Fruit fly (Drosophila melanogaster) whole organism, embryonic: ENCODE measurements around the gene CG9986.

Experiments
- Bdp1 ChIP-seq: fragments of 200-800 bp; sonication (Bioruptor generic); optimal IDR thresholded peaks from 3 replicates; lab custom pipeline; 2016; ENCODE audit warnings: missing biosample characterization, missing genetic modification characterization
- CG10209 ChIP-seq: fragments of 200-800 bp; sonication (Bioruptor generic); optimal IDR thresholded peaks from 3 replicates; lab custom pipeline; 2017; ENCODE audit warnings: missing biosample characterization, mild to moderate bottlenecking, missing genetic modification characterization, missing genetic modification reagents
- CG11696 ChIP-seq: fragments of 200-800 bp; sonication (Bioruptor generic); IDR thresholded peaks from 2 replicates; pipeline ENCODE4 v1.3.6; 2022; ENCODE audit warnings: missing biosample characterization, missing genetic modification characterization
- CG14050 ChIP-seq: fragments of 200-800 bp; sonication (Bioruptor generic); IDR thresholded peaks from 3 replicates; pipeline ENCODE4 v1.3.6; 2022; ENCODE audit warnings: missing biosample characterization, missing genetic modification characterization
- CG14667 ChIP-seq: fragments of 200-800 bp; sonication (Bioruptor generic); IDR thresholded peaks from 2 replicates; pipeline ENCODE4 v1.3.6; 2022; ENCODE audit warnings: missing biosample characterization, missing genetic modification characterization
- CG15269 ChIP-seq: fragments of 200-800 bp; sonication (Bioruptor generic); optimal IDR thresholded peaks from 2 replicates; lab custom pipeline; 2018; ENCODE audit warnings: missing biosample characterization, mild to moderate bottlenecking, missing genetic modification characterization, moderate library complexity
- CG17361 ChIP-seq: fragments of 200-800 bp; sonication (Bioruptor generic); IDR thresholded peaks from 3 replicates; pipeline ENCODE4 v1.3.6; 2022; ENCODE audit warnings: missing biosample characterization, missing genetic modification characterization
- CG17912 ChIP-seq: fragments of 200-800 bp; sonication (Bioruptor generic); optimal IDR thresholded peaks from 2 replicates; lab custom pipeline; 2018; ENCODE audit warnings: missing biosample characterization, mild to moderate bottlenecking, missing genetic modification characterization
- CG18476 ChIP-seq: fragments of 200-800 bp; sonication (Bioruptor generic); optimal IDR thresholded peaks from 2 replicates; lab custom pipeline; 2016; ENCODE audit warnings: missing biosample characterization, mild to moderate bottlenecking, missing genetic modification characterization
- CG33557 ChIP-seq: fragments of 200-800 bp; sonication (Bioruptor generic); optimal IDR thresholded peaks from 2 replicates; lab custom pipeline; 2019; ENCODE audit warnings: missing biosample characterization, mild to moderate bottlenecking, missing genetic modification characterization, moderate library complexity
- CG42726 ChIP-seq: fragments of 200-800 bp; sonication (Bioruptor generic); IDR thresholded peaks from 2 replicates; pipeline ENCODE4 v1.3.6; 2022; ENCODE audit warnings: missing biosample characterization, missing genetic modification characterization; ENCODE audit not compliant: partially characterized antibody
- CG4730 ChIP-seq: fragments of 200-800 bp; sonication (Bioruptor generic); IDR thresholded peaks from 2 replicates; pipeline ENCODE4 v1.3.6; 2022; ENCODE audit warnings: missing biosample characterization, missing genetic modification characterization
- CG6254 ChIP-seq: fragments of 200-800 bp; sonication (Bioruptor generic); optimal IDR thresholded peaks from 3 replicates; lab custom pipeline; 2017; ENCODE audit warnings: mild to moderate bottlenecking, missing biosample characterization, missing genetic modification reagents, missing genetic modification characterization
- CG6272 ChIP-seq: fragments of 200-800 bp; sonication (Bioruptor generic); IDR thresholded peaks from 2 replicates; pipeline ENCODE4 v1.3.6; 2022; ENCODE audit warnings: missing biosample characterization, missing genetic modification characterization
- CG7839 ChIP-seq: fragments of 200-800 bp; sonication (Bioruptor generic); optimal IDR thresholded peaks from 3 replicates; lab custom pipeline; 2018; ENCODE audit warnings: missing biosample characterization, mild to moderate bottlenecking, missing genetic modification characterization, moderate library complexity
- CG8281 ChIP-seq: fragments of 200-800 bp; sonication (Bioruptor generic); optimal IDR thresholded peaks from 2 replicates; lab custom pipeline; 2018; ENCODE audit warnings: missing biosample characterization, mild to moderate bottlenecking, missing genetic modification characterization, moderate library complexity
- CG8944 ChIP-seq: fragments of 200-800 bp; sonication (Bioruptor generic); optimal IDR thresholded peaks from 3 replicates; lab custom pipeline; 2016; ENCODE audit warnings: missing biosample characterization, missing genetic modification characterization
- Chrac-16 ChIP-seq: fragments of 200-800 bp; sonication (Bioruptor generic); optimal IDR thresholded peaks from 3 replicates; lab custom pipeline; 2016; ENCODE audit warnings: missing biosample characterization, missing genetic modification characterization
- D ChIP-seq, 2 experiments: fragments of 200-800 bp in 1 of 2; fragments of >200 bp in 1 of 2; sonication (Bioruptor generic) in 1 of 2; optimal IDR thresholded peaks; 2 replicates in 1 of 2; 3 replicates in 1 of 2; lab custom pipeline; 2017; ENCODE audit warnings: mild to moderate bottlenecking in 1 of 2, missing biosample characterization in 1 of 2, missing genetic modification characterization in 1 of 2, missing genetic modification reagents in 1 of 2
- Doc3 ChIP-seq: fragments of 200-800 bp; sonication (Bioruptor generic); IDR thresholded peaks from 3 replicates; pipeline ENCODE4 v1.3.6; 2022; ENCODE audit warnings: missing biosample characterization, missing genetic modification characterization; ENCODE audit not compliant: partially characterized antibody
- Fer2 ChIP-seq: fragments of 200-800 bp; sonication (Bioruptor generic); optimal IDR thresholded peaks from 2 replicates; lab custom pipeline; 2018; ENCODE audit warnings: missing biosample characterization, mild to moderate bottlenecking, missing genetic modification characterization, moderate library complexity
- GATAe ChIP-seq: fragments of 200-800 bp; sonication (Bioruptor generic); conservative IDR thresholded peaks from 2 replicates; pipeline ENCODE4 v1.3.6; 2022; ENCODE audit warnings: missing biosample characterization, missing genetic modification characterization
- NC2β ChIP-seq: fragments of 200-800 bp; sonication (Bioruptor generic); optimal IDR thresholded peaks from 2 replicates; lab custom pipeline; 2016; ENCODE audit warnings: missing biosample characterization, missing genetic modification characterization
- Oaz ChIP-seq: fragments of 200-800 bp; sonication (Bioruptor generic); IDR thresholded peaks from 2 replicates; pipeline ENCODE4 v1.3.6; 2022; ENCODE audit warnings: missing biosample characterization, missing genetic modification characterization
- Ptx1 ChIP-seq: fragments of 200-800 bp; sonication (Bioruptor generic); IDR thresholded peaks from 2 replicates; pipeline ENCODE4 v1.3.6; 2022; ENCODE audit warnings: missing biosample characterization, missing genetic modification characterization
- Ravus ChIP-seq: fragments of 200-800 bp; sonication (Bioruptor generic); IDR thresholded peaks from 2 replicates; pipeline ENCODE4 v1.3.6; 2022; ENCODE audit warnings: missing biosample characterization, missing genetic modification characterization
- Scr ChIP-seq: fragments of 200-800 bp; sonication (Bioruptor generic); IDR thresholded peaks from 2 replicates; pipeline ENCODE4 v1.3.6; 2022; ENCODE audit warnings: missing biosample characterization, missing genetic modification characterization; ENCODE audit not compliant: partially characterized antibody
- Spps ChIP-seq: fragments of 200-800 bp; sonication (Bioruptor generic); optimal IDR thresholded peaks from 2 replicates; lab custom pipeline; 2018; ENCODE audit warnings: missing biosample characterization, mild to moderate bottlenecking, missing genetic modification characterization
- Ssrp ChIP-seq: fragments of 200-800 bp; sonication (Bioruptor generic); optimal IDR thresholded peaks from 2 replicates; lab custom pipeline; 2018; ENCODE audit warnings: missing biosample characterization, mild to moderate bottlenecking, missing genetic modification characterization, moderate library complexity
- ara ChIP-seq: fragments of 200-800 bp; sonication (Bioruptor generic); IDR thresholded peaks from 2 replicates; pipeline ENCODE4 v1.3.6; 2022; ENCODE audit warnings: missing biosample characterization, missing genetic modification characterization
- ato ChIP-seq: fragments of 200-800 bp; sonication (Bioruptor generic); IDR thresholded peaks from 2 replicates; pipeline ENCODE4 v1.3.6; 2022; ENCODE audit warnings: missing biosample characterization, missing genetic modification characterization; ENCODE audit not compliant: partially characterized antibody
- caup ChIP-seq: fragments of 200-800 bp; sonication (Bioruptor generic); optimal IDR thresholded peaks from 3 replicates; lab custom pipeline; 2017; ENCODE audit warnings: missing biosample characterization, mild to moderate bottlenecking, missing genetic modification characterization, moderate library complexity; ENCODE audit not compliant: severe bottlenecking
- chinmo ChIP-seq: fragments of 200-800 bp; sonication (Bioruptor generic); IDR thresholded peaks from 4 replicates; pipeline ENCODE4 v1.3.6; 2022; ENCODE audit warnings: missing biosample characterization, missing genetic modification characterization; ENCODE audit not compliant: partially characterized antibody
- croc ChIP-seq: fragments of 200-800 bp; sonication (Bioruptor generic); conservative IDR thresholded peaks from 3 replicates; pipeline ENCODE4 v1.3.6; 2022; ENCODE audit warnings: missing biosample characterization, missing genetic modification characterization
- disco-r ChIP-seq: fragments of 200-800 bp; sonication (Bioruptor generic); optimal IDR thresholded peaks from 2 replicates; lab custom pipeline; 2016; ENCODE audit warnings: missing biosample characterization, missing genetic modification characterization
- fd3F ChIP-seq: fragments of 200-800 bp; sonication (Bioruptor generic); optimal IDR thresholded peaks from 2 replicates; lab custom pipeline; 2018; ENCODE audit warnings: missing biosample characterization, mild to moderate bottlenecking, missing genetic modification characterization, moderate library complexity
- gfzf ChIP-seq: fragments of 200-800 bp; sonication (Bioruptor generic); optimal IDR thresholded peaks from 2 replicates; lab custom pipeline; 2016; ENCODE audit warnings: missing biosample characterization, mild to moderate bottlenecking, missing genetic modification characterization, moderate library complexity
- gt ChIP-seq: fragments of 200-800 bp; sonication (Bioruptor generic); IDR thresholded peaks from 2 replicates; pipeline ENCODE4 v1.3.6; 2022; ENCODE audit warnings: missing biosample characterization, missing genetic modification characterization
- hkb ChIP-seq, 2 experiments: fragments of 200-800 bp in 1 of 2; fragments of >200 bp in 1 of 2; sonication (Bioruptor generic) in 1 of 2; IDR thresholded peaks in 1 of 2; optimal IDR thresholded peaks in 1 of 2; 2 replicates each; pipeline versions ENCODE4 v1.3.6 to Lab custom; 2017 to 2022; ENCODE audit warnings: missing biosample characterization in 1 of 2, missing genetic modification characterization in 1 of 2
- ken ChIP-seq: fragments of 200-800 bp; sonication (Bioruptor generic); IDR thresholded peaks from 3 replicates; pipeline ENCODE4 v1.3.6; 2022; ENCODE audit warnings: missing biosample characterization, missing genetic modification characterization
- lmd ChIP-seq: fragments of 200-800 bp; sonication (Bioruptor generic); IDR thresholded peaks from 2 replicates; pipeline ENCODE4 v1.3.6; 2022; ENCODE audit warnings: missing biosample characterization, missing genetic modification characterization
- nerfin-2 ChIP-seq: fragments of 200-800 bp; sonication (Bioruptor generic); IDR thresholded peaks from 2 replicates; pipeline ENCODE4 v1.3.6; 2022; ENCODE audit warnings: missing biosample characterization, missing genetic modification characterization; ENCODE audit not compliant: partially characterized antibody
- so ChIP-seq: fragments of 200-800 bp; sonication (Bioruptor generic); IDR thresholded peaks from 3 replicates; pipeline ENCODE4 v1.3.6; 2022; ENCODE audit warnings: missing biosample characterization, missing genetic modification characterization
- sug ChIP-seq: fragments of 200-800 bp; optimal IDR thresholded peaks from 2 replicates; lab custom pipeline; 2019; ENCODE audit warnings: missing biosample characterization, mild to moderate bottlenecking, missing genetic modification characterization, moderate library complexity
- tap ChIP-seq: fragments of 200-800 bp; optimal IDR thresholded peaks from 3 replicates; lab custom pipeline; 2019; ENCODE audit warnings: missing biosample characterization, mild to moderate bottlenecking, missing genetic modification characterization, moderate library complexity
- tgo ChIP-seq: fragments of 200-800 bp; sonication (Bioruptor generic); IDR thresholded peaks from 3 replicates; pipeline ENCODE4 v1.3.6; 2022; ENCODE audit warnings: missing biosample characterization, missing genetic modification characterization
- z ChIP-seq: fragments of 200-800 bp; sonication (Bioruptor generic); IDR thresholded peaks from 3 replicates; pipeline ENCODE4 v1.3.6; 2022; ENCODE audit warnings: missing biosample characterization, missing genetic modification characterization

CG9986 gene

dm6 chr3R:28585076-28585821 is 20.6 kb upstream of the CG9986 start, which contains the start of gene fkh (continued):
- TF ChIP-seq CG4730 (GFP tag; lab: Robert Waterston, UW) (peak; percentile 37; the same call in 1 of the 2 replicates), disco-r (GFP tag; lab: Kevin White, UChicago) (peak; percentile 86), CG17912 (peak; percentile 89), Fer2 (peak; percentile 79), fd3F (GFP tag; lab: Kevin White, UChicago) (peak; percentile 61), Oaz (no peak), ato (no peak), so (GFP tag; lab: Robert Waterston, UW) (peak; percentile 96), gt (GFP tag; lab: Robert Waterston, UW) (no peak), CG33557 (GFP tag; lab: Kevin White, UChicago) (peak; percentile 93), Ssrp (tag; lab: Kevin White, UChicago) (no peak), CG14667 (GFP tag; lab: Robert Waterston, UW) (0 out of 2 replicates have a peak, but pooled peaks have one; percentile 14), CG14050 (GFP tag; lab: Robert Waterston, UW) (peak; percentile 71), tap (tag; lab: Kevin White, UChicago) (peak; percentile 80), CG42726 (GFP tag; lab: Robert Waterston, UW) (no peak), ara (GFP tag; lab: Robert Waterston, UW) (peak; percentile 86), GATAe (GFP tag; lab: Robert Waterston, UW) (peak; percentile 68), CG18476 (GFP tag; lab: Kevin White, UChicago) (peak; percentile 92), D (optimal IDR thresholded peaks at IDR 0.05; lab: Kevin White, UChicago) (no peak), D (GFP tag; optimal IDR thresholded peaks at IDR 0.05; lab: Kevin White, UChicago) (peak; percentile 96), NC2β (peak; percentile 88), CG11696 (GFP tag; lab: Robert Waterston, UW) (peak; percentile 67), Chrac-16 (GFP tag; lab: Kevin White, UChicago) (peak; percentile 30), Scr (no peak), Ravus (no peak), gfzf (peak; percentile 10), lmd (GFP tag; lab: Robert Waterston, UW) (peak; percentile 13; the same call in 1 of the 2 replicates), CG7839 (tag; lab: Kevin White, UChicago) (peak; percentile 49), croc (no peak; the same call in 2 of the 3 replicates), Spps (tag; lab: Kevin White, UChicago) (peak; percentile 68), hkb (optimal IDR thresholded peaks at IDR 0.05; lab: Kevin White, UChicago) (no peak), hkb (GFP tag; IDR thresholded peaks at IDR 0.05; lab: Robert Waterston, UW) (peak; percentile 96), CG6254 (GFP tag; lab: Kevin White, UChicago) (peak; percentile 94), Bdp1 (GFP tag; lab: Kevin White, UChicago) (peak; percentile 89), nerfin-2 (0 out of 2 replicates have a peak, but pooled peaks have one; percentile 22), CG8281 (tag; lab: Kevin White, UChicago) (peak; percentile 76), tgo (no peak; the same call in 2 of the 3 replicates), ken (GFP tag; lab: Robert Waterston, UW) (no peak), CG6272 (GFP tag; lab: Robert Waterston, UW) (no peak), caup (GFP tag; lab: Kevin White, UChicago) (peak; percentile 99), z (GFP tag; lab: Robert Waterston, UW) (peak; percentile 73; the same call in 2 of the 3 replicates), Doc3 (peak; percentile 16; the same call in 1 of the 3 replicates), CG8944 (GFP tag; lab: Kevin White, UChicago) (peak; percentile 81), CG15269 (peak; percentile 58), CG17361 (GFP tag; lab: Robert Waterston, UW) (peak; percentile 50; the same call in 2 of the 3 replicates), CG10209 (GFP tag; lab: Kevin White, UChicago) (peak; percentile 97), chinmo (GFP tag; lab: Robert Waterston, UW) (peak; percentile 83; the same call in 2 of the 4 replicates), Ptx1 (GFP tag; lab: Robert Waterston, UW) (peak; percentile 32; the same call in 1 of the 2 replicates), sug (peak; percentile 75)
